Fruit fly (Drosophila melanogaster): ENCODE data around the gene lft.

lft gene

dm6 chr2L:10408122-10408576, 43.9 kb downstream of the lft start, which contains the start of the genes Ip259 and RpS27A (continued):
- TF ChIP-seq CG12744 (GFP tag; optimal IDR thresholded peaks at IDR 0.05), result peak; percentile 55
- TF ChIP-seq Dll (GFP tag; IDR thresholded peaks at IDR 0.05; ENCODE audit: partially characterized antibody), result no peak
- no peak for TF ChIP-seq gt (GFP tag; IDR thresholded peaks at IDR 0.05)
- peak; percentile 30 for TF ChIP-seq stwl (tag; optimal IDR thresholded peaks at IDR 0.05)
- peak; percentile 59 for TF ChIP-seq kah (GFP tag; optimal IDR thresholded peaks at IDR 0.05)
- peak; percentile 71 for TF ChIP-seq mam (GFP tag; optimal IDR thresholded peaks at IDR 0.05)
- TF ChIP-seq sna (GFP tag; IDR thresholded peaks at IDR 0.05; ENCODE audit: partially characterized antibody), result no peak
- TF ChIP-seq CG2889 (GFP tag; IDR thresholded peaks at IDR 0.05), result peak; percentile 38; the same call in 1 of the 3 replicates
- peak; percentile 68 for TF ChIP-seq CG18764 (GFP tag; optimal IDR thresholded peaks at IDR 0.05)
- peak; percentile 58 for TF ChIP-seq HLH54F (GFP tag; optimal IDR thresholded peaks at IDR 0.05)
- peak; percentile 80 for TF ChIP-seq Hsf (GFP tag; optimal IDR thresholded peaks at IDR 0.05)
- TF ChIP-seq CG15073 (GFP tag; optimal IDR thresholded peaks at IDR 0.05), result no peak
- no peak for TF ChIP-seq Scr (GFP tag; IDR thresholded peaks at IDR 0.05; ENCODE audit: partially characterized antibody)
- no peak; the same call in 1 of the 2 replicates for TF ChIP-seq peb (GFP tag; IDR thresholded peaks at IDR 0.05)
- TF ChIP-seq gcm (GFP tag; optimal IDR thresholded peaks at IDR 0.05), result no peak
- TF ChIP-seq CrebB (tag; optimal IDR thresholded peaks at IDR 0.05), result peak; percentile 73
- no peak for TF ChIP-seq Sin3A (optimal IDR thresholded peaks at IDR 0.05)
- peak; percentile 56 for TF ChIP-seq CG12219 (GFP tag; optimal IDR thresholded peaks at IDR 0.05)
- TF ChIP-seq CG30431 (GFP tag; optimal IDR thresholded peaks at IDR 0.05), result peak; percentile 69
- TF ChIP-seq CG4328 (GFP tag; optimal IDR thresholded peaks at IDR 0.05), result peak; percentile 73
- TF ChIP-seq CG3995 (GFP tag; optimal IDR thresholded peaks at IDR 0.05), result peak; percentile 60
- TF ChIP-seq Hand (GFP tag; optimal IDR thresholded peaks at IDR 0.05), result peak; percentile 25
- no peak for TF ChIP-seq cwo (GFP tag; optimal IDR thresholded peaks at IDR 0.05)
- TF ChIP-seq sisA (GFP tag; IDR thresholded peaks at IDR 0.05), result no peak; the same call in 1 of the 2 replicates
- TF ChIP-seq dysf (GFP tag; IDR thresholded peaks at IDR 0.05), result peak; percentile 77; the same call in 1 of the 3 replicates
- TF ChIP-seq slp2 (GFP tag; optimal IDR thresholded peaks at IDR 0.05), result peak; percentile 83
- no peak for TF ChIP-seq ato (GFP tag; IDR thresholded peaks at IDR 0.05; ENCODE audit: partially characterized antibody)
- TF ChIP-seq ssp (GFP tag; IDR thresholded peaks at IDR 0.05), result peak; percentile 96
- peak; percentile 58 for TF ChIP-seq CG12942 (GFP tag; optimal IDR thresholded peaks at IDR 0.05)
- TF ChIP-seq ac (GFP tag; optimal IDR thresholded peaks at IDR 0.05), result peak; percentile 62
- no peak; the same call in 2 of the 3 replicates for TF ChIP-seq Opbp (GFP tag; IDR thresholded peaks at IDR 0.05; ENCODE audit: partially characterized antibody)
- peak; percentile 82 for TF ChIP-seq CG7271 (tag; optimal IDR thresholded peaks at IDR 0.05)
- TF ChIP-seq CHES-1-like (GFP tag; optimal IDR thresholded peaks at IDR 0.05), result peak; percentile 48
- TF ChIP-seq NC2β (GFP tag; optimal IDR thresholded peaks at IDR 0.05), result peak; percentile 96
- peak; percentile 71 for TF ChIP-seq H15 (GFP tag; IDR thresholded peaks at IDR 0.05)
- peak; percentile 75 for TF ChIP-seq ttk (GFP tag; IDR thresholded peaks at IDR 0.05)
- TF ChIP-seq Meics (GFP tag; optimal IDR thresholded peaks at IDR 0.05), result peak; percentile 91
- TF ChIP-seq CG1529 (GFP tag; optimal IDR thresholded peaks at IDR 0.05), result peak; percentile 55
- 0 out of 2 replicates have a peak, but pooled peaks have one; percentile 59 for TF ChIP-seq rib (GFP tag; IDR thresholded peaks at IDR 0.05)
- TF ChIP-seq CG11398 (GFP tag; optimal IDR thresholded peaks at IDR 0.05), result peak; percentile 67
- peak; percentile 77 for TF ChIP-seq CG7839 (tag; optimal IDR thresholded peaks at IDR 0.05)
- TF ChIP-seq HmgZ (tag; optimal IDR thresholded peaks at IDR 0.05), result peak; percentile 71
- TF ChIP-seq CG3847 (GFP tag; IDR thresholded peaks at IDR 0.05), result peak; percentile 78
- peak; percentile 61 for TF ChIP-seq Antp (GFP tag; optimal IDR thresholded peaks at IDR 0.05)
- no peak for TF ChIP-seq CG12769 (tag; optimal IDR thresholded peaks at IDR 0.05)
- peak; percentile 83 for TF ChIP-seq CG6813 (GFP tag; optimal IDR thresholded peaks at IDR 0.05)
- peak; percentile 93 for TF ChIP-seq caup (GFP tag; optimal IDR thresholded peaks at IDR 0.05; ENCODE audit: severe bottlenecking)
- TF ChIP-seq bbx (GFP tag; IDR thresholded peaks at IDR 0.05; ENCODE audit: partially characterized antibody), result peak; percentile 34; the same call in 1 of the 2 replicates
- peak; percentile 85 for TF ChIP-seq Fer3 (tag; optimal IDR thresholded peaks at IDR 0.05)
- peak; percentile 57 for TF ChIP-seq CG4854 (GFP tag; optimal IDR thresholded peaks at IDR 0.05)

All from whole organism, embryonic.